Worm (Caenorhabditis elegans) whole organism, L1 larva: Measurements from ENCODE around the gene erd-2.2.

Experiments
- ama-1 ChIP-seq: fragments of 150-350 bp; optimal IDR thresholded peaks from 2 replicates; lab custom pipeline; 2014
- lin-39 ChIP-seq: fragments of 150-350 bp; optimal IDR thresholded peaks from 2 replicates; lab custom pipeline; 2014; ENCODE audit warnings: missing biosample characterization, missing genetic modification reagents, missing genetic modification characterization

- TF ChIP-seq lin-39 (no peak), ama-1 (lab: Kevin White, UChicago) (no peak)
Measured at ce11 chrIII:5892909-5893308, 13.9 kb upstream of the erd-2.2 start.
